Worm (Caenorhabditis elegans): ENCODE data around the gene clec-122.

ce11 chrII:3070182-3070581 is 35.7 kb upstream of the clec-122 start:
- TF ChIP-seq ama-1 (optimal IDR thresholded peaks at IDR 0.05) (no peak), hmg-4 (GFP tag; optimal IDR thresholded peaks at IDR 0.05) (no peak), tbx-37 (GFP tag; conservative IDR thresholded peaks at IDR 0.05) (no peak), flt-1 (GFP tag; IDR thresholded peaks at IDR 0.05) (no peak), B0310.2 (tag; optimal IDR thresholded peaks at IDR 0.05) (no peak), aly-1 (tag; optimal IDR thresholded peaks at IDR 0.05) (no peak), F13C5.2 (tag; optimal IDR thresholded peaks at IDR 0.05) (no peak), tra-4 (tag; optimal IDR thresholded peaks at IDR 0.05) (no peak), hmbx-1 (tag; optimal IDR thresholded peaks at IDR 0.05) (no peak), scrt-1 (GFP tag; IDR thresholded peaks at IDR 0.05) (no peak), pes-1 (GFP tag; IDR thresholded peaks at IDR 0.05) (no peak), sea-1 (GFP tag; conservative IDR thresholded peaks at IDR 0.05) (no peak), ceh-36 (tag; optimal IDR thresholded peaks at IDR 0.05) (no peak), tbx-11 (GFP tag; IDR thresholded peaks at IDR 0.05) (no peak)

All from whole organism, early embryonic.